Worm (Caenorhabditis elegans): Measurements from ENCODE around the gene pptr-2.

ce11 chrV:11076403-11076802 lies 41.7 kb upstream of the pptr-2 start:
- no peak for TF ChIP-seq ztf-11 (tag; optimal IDR thresholded peaks at IDR 0.05)
- TF ChIP-seq nhr-12 (tag; optimal IDR thresholded peaks at IDR 0.05) = no peak
- no peak for TF ChIP-seq drap-1 (GFP tag; optimal IDR thresholded peaks at IDR 0.05)
- TF ChIP-seq lsy-2 (tag; optimal IDR thresholded peaks at IDR 0.05) = no peak
- TF ChIP-seq unc-62 (GFP tag; optimal IDR thresholded peaks at IDR 0.05) = no peak
- no peak for TF ChIP-seq ces-1 (GFP tag; optimal IDR thresholded peaks at IDR 0.05)

All from whole organism, mixed stage, embryonic.